Fruit fly (Drosophila melanogaster) S2 (cell line): ENCODE results near the gene maca.

Experiments used
- CG8478 ChIP-seq: fragments of >200 bp; optimal IDR thresholded peaks from 2 replicates; lab custom pipeline; 2018
- CTCF ChIP-seq, 2 experiments: fragments of >200 bp; optimal IDR thresholded peaks; 2 replicates each; lab custom pipeline; 2018

DNA sequence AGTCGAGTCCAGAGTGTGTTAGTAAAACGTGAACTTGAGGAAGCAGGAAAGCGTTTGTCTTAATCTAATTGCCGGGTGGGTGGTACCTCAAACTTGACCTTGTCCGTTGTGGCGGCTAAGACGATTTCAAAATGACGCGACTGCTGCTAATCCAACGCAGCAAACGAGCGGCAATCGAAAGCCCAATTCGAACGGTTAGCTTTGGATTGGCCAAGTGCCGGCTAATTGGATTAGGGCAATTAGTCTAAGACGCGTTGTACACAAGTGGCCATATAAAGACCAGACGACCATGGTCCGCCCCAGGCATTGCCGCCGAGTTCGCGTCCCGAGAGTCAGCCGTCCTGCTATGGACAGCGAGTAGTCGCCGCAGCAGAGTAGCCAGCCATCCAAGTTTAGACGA lies 11.5 kb upstream of the maca start, which contains the start of gene Rh6:
- no peak for TF ChIP-seq CG8478
- no peak for TF ChIP-seq CTCF (optimal IDR thresholded peaks at IDR 0.05; lab: Kevin White, UChicago)
